Fruit fly (Drosophila melanogaster) whole organism, adult: ENCODE measurements around the gene Hr4.

ENCODE experiments used
- CG11617 ChIP-seq: fragments of 200-800 bp; sonication (Bioruptor generic); optimal IDR thresholded peaks from 2 replicates; lab custom pipeline; 2017; ENCODE audit warnings: mild to moderate bottlenecking, missing biosample characterization, missing genetic modification reagents, missing genetic modification characterization
- CG12768 ChIP-seq: fragments of 200-800 bp; sonication (Bioruptor generic); optimal IDR thresholded peaks from 2 replicates; lab custom pipeline; 2017; ENCODE audit warnings: missing biosample characterization, missing genetic modification characterization, mild to moderate bottlenecking, moderate library complexity, missing genetic modification reagents
- CG14711 ChIP-seq: fragments of 200-800 bp; sonication (Bioruptor generic); optimal IDR thresholded peaks from 2 replicates; lab custom pipeline; 2018; ENCODE audit warnings: missing biosample characterization, mild to moderate bottlenecking, missing genetic modification characterization, moderate library complexity
- CG1620 ChIP-seq: fragments of 200-800 bp; sonication (Bioruptor generic); optimal IDR thresholded peaks from 2 replicates; lab custom pipeline; 2016; ENCODE audit warnings: missing biosample characterization, missing genetic modification characterization
- CG33017 ChIP-seq: fragments of 200-800 bp; sonication (Bioruptor generic); optimal IDR thresholded peaks from 2 replicates; lab custom pipeline; 2018; ENCODE audit warnings: missing biosample characterization, mild to moderate bottlenecking, missing genetic modification characterization, moderate library complexity
- CG5204 ChIP-seq: fragments of 200-800 bp; sonication (Bioruptor generic); optimal IDR thresholded peaks from 2 replicates; lab custom pipeline; 2016; ENCODE audit warnings: missing biosample characterization, missing genetic modification characterization
- CG7045 ChIP-seq: fragments of 200-800 bp; sonication (Bioruptor generic); optimal IDR thresholded peaks from 2 replicates; lab custom pipeline; 2017; ENCODE audit warnings: missing biosample characterization, mild to moderate bottlenecking, missing genetic modification characterization
- CG7101 ChIP-seq: fragments of 200-800 bp; sonication (Bioruptor generic); optimal IDR thresholded peaks from 2 replicates; lab custom pipeline; 2018; ENCODE audit warnings: missing biosample characterization, mild to moderate bottlenecking, missing genetic modification characterization, moderate library complexity
- Clk ChIP-seq: fragments of 200-800 bp; sonication (Bioruptor generic); optimal IDR thresholded peaks from 2 replicates; lab custom pipeline; 2017; ENCODE audit warnings: missing biosample characterization, missing genetic modification characterization
- Crg-1 ChIP-seq: fragments of 200-800 bp; sonication (Bioruptor generic); optimal IDR thresholded peaks from 2 replicates; lab custom pipeline; 2016; ENCODE audit warnings: missing biosample characterization, missing genetic modification characterization
- Hr96 ChIP-seq: fragments of 200-800 bp; sonication (Bioruptor generic); optimal IDR thresholded peaks from 2 replicates; lab custom pipeline; 2016; ENCODE audit warnings: missing biosample characterization, missing genetic modification characterization
- Mnt ChIP-seq: fragments of 200-800 bp; sonication (Bioruptor generic); optimal IDR thresholded peaks from 2 replicates; lab custom pipeline; 2016; ENCODE audit warnings: missing biosample characterization, mild to moderate bottlenecking, missing genetic modification characterization
- bab1 ChIP-seq: fragments of 200-800 bp; sonication (Bioruptor generic); optimal IDR thresholded peaks from 3 replicates; lab custom pipeline; 2019; ENCODE audit warnings: missing biosample characterization, mild to moderate bottlenecking, missing genetic modification characterization, moderate library complexity
- cic ChIP-seq: fragments of 200-800 bp; sonication (Bioruptor generic); optimal IDR thresholded peaks from 2 replicates; lab custom pipeline; 2017; ENCODE audit warnings: missing biosample characterization, mild to moderate bottlenecking, missing genetic modification characterization, moderate library complexity
- cnc ChIP-seq, 2 experiments: fragments of >200 bp; optimal IDR thresholded peaks; 2 replicates each; lab custom pipeline; 2017
- kay ChIP-seq: fragments of 200-800 bp; sonication (Bioruptor generic); peaks from one replicate; lab custom pipeline; 2016; ENCODE audit warnings: missing biosample characterization, missing genetic modification characterization, borderline replicate concordance
- ovo ChIP-seq: fragments of 200-800 bp; sonication (Bioruptor generic); optimal IDR thresholded peaks from 2 replicates; lab custom pipeline; 2016; ENCODE audit warnings: missing biosample characterization, missing genetic modification characterization
- pad ChIP-seq: fragments of 200-800 bp; sonication (Bioruptor generic); optimal IDR thresholded peaks from 3 replicates; lab custom pipeline; 2017; ENCODE audit warnings: missing biosample characterization, missing genetic modification characterization, mild to moderate bottlenecking, moderate library complexity, missing genetic modification reagents
- tj ChIP-seq: fragments of 200-800 bp; sonication (Bioruptor generic); optimal IDR thresholded peaks from 3 replicates; lab custom pipeline; 2017; ENCODE audit warnings: missing biosample characterization, mild to moderate bottlenecking, missing genetic modification characterization, moderate library complexity
- toe ChIP-seq: fragments of 200-800 bp; sonication (Bioruptor generic); optimal IDR thresholded peaks from 2 replicates; lab custom pipeline; 2016; ENCODE audit warnings: missing biosample characterization, missing genetic modification characterization

Hr4 gene

DNA sequence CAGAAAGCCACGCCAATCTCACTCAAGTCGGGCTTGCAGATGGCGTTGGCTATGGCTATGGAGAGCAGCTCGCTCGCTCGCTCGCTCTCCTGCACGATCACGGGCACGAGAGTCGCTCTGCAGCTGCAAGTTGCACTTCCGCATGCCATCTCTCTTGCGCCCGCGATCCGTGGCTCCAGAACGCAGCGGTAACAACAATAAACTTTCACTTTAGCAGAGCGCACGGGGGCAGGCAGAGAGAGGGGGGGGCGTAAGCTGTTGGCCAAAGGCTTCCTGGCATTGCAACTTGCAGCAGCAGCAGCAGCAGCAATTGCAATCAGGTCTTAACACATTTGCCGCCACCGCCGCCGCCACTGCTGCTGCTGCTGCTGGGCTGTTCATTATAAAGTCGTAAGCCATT lies 48.2 kb downstream of the Hr4 start:
- TF ChIP-seq CG12768 (GFP tag; lab: Kevin White, UChicago), result no peak
- no peak for TF ChIP-seq cic
- no peak for TF ChIP-seq ovo
- TF ChIP-seq CG14711 (tag; lab: Kevin White, UChicago), result no peak
- no peak for TF ChIP-seq Mnt (GFP tag; lab: Kevin White, UChicago)

DNA sequence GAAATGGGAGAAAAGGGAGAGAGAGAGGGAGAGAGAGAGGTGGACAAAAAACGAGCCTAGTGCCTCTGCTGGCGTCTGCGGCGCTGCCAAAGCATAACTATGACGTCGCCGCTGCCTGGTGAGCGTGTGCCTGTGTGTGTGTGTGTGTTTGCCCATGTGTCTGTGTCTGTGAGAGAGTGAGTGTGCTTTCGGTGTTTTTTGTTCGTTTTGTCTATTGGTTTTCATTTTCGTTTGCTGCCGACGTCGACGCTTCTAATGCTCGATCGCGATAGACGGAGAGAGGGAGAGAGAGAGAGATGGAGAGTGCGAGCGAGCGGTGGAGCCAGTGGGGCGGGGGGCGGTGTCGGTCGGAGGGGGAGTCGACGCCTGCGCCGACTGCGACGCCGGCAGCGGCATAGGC lies 50.1 kb downstream of the Hr4 start:
- no peak for TF ChIP-seq CG7045 (GFP tag; lab: Kevin White, UChicago)
- TF ChIP-seq CG11617 (GFP tag; lab: Kevin White, UChicago), result no peak
- no peak for TF ChIP-seq kay (GFP tag; lab: Kevin White, UChicago)
- TF ChIP-seq CG5204 (GFP tag; lab: Kevin White, UChicago), result no peak
- TF ChIP-seq bab1 (GFP tag; lab: Kevin White, UChicago), result no peak
- no peak for TF ChIP-seq pad (GFP tag; lab: Kevin White, UChicago)
- TF ChIP-seq CG14711 (tag; lab: Kevin White, UChicago), result no peak
- no peak for TF ChIP-seq CG1620
- TF ChIP-seq toe (GFP tag; lab: Kevin White, UChicago), result no peak
- no peak for TF ChIP-seq cic
- no peak for TF ChIP-seq Hr96 (GFP tag; lab: Kevin White, UChicago)
- TF ChIP-seq cnc (optimal IDR thresholded peaks at IDR 0.05; lab: Kevin White, UChicago), result no peak

DNA sequence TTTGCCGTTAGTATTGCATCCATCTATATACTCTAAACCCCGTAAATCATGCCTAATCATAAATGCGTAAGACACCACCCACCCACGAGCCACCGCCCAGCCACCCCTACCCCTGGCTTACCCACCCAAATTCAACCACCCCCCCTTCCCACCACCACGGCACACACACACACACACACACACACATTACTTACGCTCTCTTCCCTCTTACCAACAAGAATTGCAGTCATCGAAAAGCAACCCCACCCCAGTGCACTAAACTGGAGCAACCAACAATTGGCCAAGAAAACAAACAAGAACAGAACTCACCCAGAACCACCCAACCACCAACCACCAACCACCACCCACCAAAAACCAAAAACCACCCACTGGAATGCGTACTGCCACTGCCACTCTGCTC lies 52.4 kb downstream of the Hr4 start:
- no peak for TF ChIP-seq pad (GFP tag; lab: Kevin White, UChicago)
- no peak for TF ChIP-seq Crg-1
- TF ChIP-seq CG11617 (GFP tag; lab: Kevin White, UChicago), result no peak
- TF ChIP-seq cnc (optimal IDR thresholded peaks at IDR 0.05; lab: Kevin White, UChicago), result no peak
- TF ChIP-seq CG14711 (tag; lab: Kevin White, UChicago), result no peak
- TF ChIP-seq CG7101 (tag; lab: Kevin White, UChicago), result no peak
- no peak for TF ChIP-seq kay (GFP tag; lab: Kevin White, UChicago)
- no peak for TF ChIP-seq CG12768 (GFP tag; lab: Kevin White, UChicago)
- no peak for TF ChIP-seq CG1620
- no peak for TF ChIP-seq ovo
- TF ChIP-seq Hr96 (GFP tag; lab: Kevin White, UChicago), result no peak
- no peak for TF ChIP-seq toe (GFP tag; lab: Kevin White, UChicago)
- no peak for TF ChIP-seq Mnt (GFP tag; lab: Kevin White, UChicago)
- no peak for TF ChIP-seq tj
- no peak for TF ChIP-seq bab1 (GFP tag; lab: Kevin White, UChicago)
- no peak for TF ChIP-seq CG5204 (GFP tag; lab: Kevin White, UChicago)
- no peak for TF ChIP-seq Clk (GFP tag; lab: Kevin White, UChicago)
- no peak for TF ChIP-seq CG33017 (tag; lab: Kevin White, UChicago)
- no peak for TF ChIP-seq CG7045 (GFP tag; lab: Kevin White, UChicago)
- no peak for TF ChIP-seq cic

DNA sequence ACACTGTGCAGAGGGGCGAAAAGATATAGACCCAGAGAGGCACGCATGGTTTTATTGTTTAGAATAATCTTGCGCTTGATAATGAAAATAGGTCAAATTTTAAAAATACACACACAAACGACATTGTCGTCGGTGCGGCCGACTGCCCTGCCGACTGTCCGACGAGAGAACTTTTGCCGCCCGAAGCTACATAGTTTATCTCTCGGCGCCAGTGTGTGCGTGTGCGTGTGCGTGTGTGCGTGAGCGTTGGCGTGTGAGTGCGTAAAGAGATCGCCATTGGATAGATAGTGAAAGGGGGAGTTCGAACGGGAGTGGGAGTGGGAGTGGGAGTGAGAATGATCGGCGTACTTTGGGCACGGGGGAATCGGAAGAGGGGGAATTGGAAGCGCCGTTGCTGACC lies 53.9 kb downstream of the Hr4 start:
- TF ChIP-seq CG33017 (tag; lab: Kevin White, UChicago) (no peak), pad (GFP tag; lab: Kevin White, UChicago) (no peak), Crg-1 (no peak), ovo (no peak), cnc (optimal IDR thresholded peaks at IDR 0.05; lab: Kevin White, UChicago) (no peak), CG7101 (tag; lab: Kevin White, UChicago) (no peak), CG7045 (GFP tag; lab: Kevin White, UChicago) (no peak), kay (GFP tag; lab: Kevin White, UChicago) (no peak)

DNA sequence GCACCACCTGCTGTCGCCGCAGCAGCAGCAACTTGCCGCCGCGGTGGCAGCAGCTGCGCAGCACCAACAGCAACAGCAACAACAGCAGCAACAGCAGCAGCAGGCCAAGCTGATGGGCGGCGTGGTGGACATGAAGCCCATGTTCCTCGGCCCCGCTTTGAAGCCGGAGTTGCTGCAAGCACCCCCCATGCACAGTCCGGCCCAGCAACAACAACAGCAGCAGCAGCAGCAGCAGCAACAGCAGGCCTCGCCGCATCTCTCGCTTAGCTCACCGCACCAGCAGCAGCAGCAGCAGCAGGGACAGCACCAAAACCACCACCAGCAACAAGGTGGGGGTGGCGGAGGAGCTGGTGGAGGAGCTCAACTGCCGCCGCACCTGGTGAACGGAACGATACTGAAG lies 59.3 kb downstream of the Hr4 start:
- no peak for TF ChIP-seq CG11617 (GFP tag; lab: Kevin White, UChicago)
- TF ChIP-seq pad (GFP tag; lab: Kevin White, UChicago), result no peak
- no peak for TF ChIP-seq bab1 (GFP tag; lab: Kevin White, UChicago)
- TF ChIP-seq cnc (optimal IDR thresholded peaks at IDR 0.05; lab: Kevin White, UChicago), result no peak
- no peak for TF ChIP-seq Clk (GFP tag; lab: Kevin White, UChicago)
- TF ChIP-seq CG7101 (tag; lab: Kevin White, UChicago), result no peak
- no peak for TF ChIP-seq toe (GFP tag; lab: Kevin White, UChicago)
- no peak for TF ChIP-seq CG5204 (GFP tag; lab: Kevin White, UChicago)
- TF ChIP-seq tj, result no peak
- no peak for TF ChIP-seq ovo
- no peak for TF ChIP-seq CG12768 (GFP tag; lab: Kevin White, UChicago)
- no peak for TF ChIP-seq kay (GFP tag; lab: Kevin White, UChicago)
- TF ChIP-seq CG33017 (tag; lab: Kevin White, UChicago), result no peak
- TF ChIP-seq CG7045 (GFP tag; lab: Kevin White, UChicago), result no peak
- no peak for TF ChIP-seq Crg-1
- TF ChIP-seq CG14711 (tag; lab: Kevin White, UChicago), result no peak
- TF ChIP-seq CG1620, result no peak
- no peak for TF ChIP-seq Mnt (GFP tag; lab: Kevin White, UChicago)
- TF ChIP-seq cic, result no peak
- no peak for TF ChIP-seq Hr96 (GFP tag; lab: Kevin White, UChicago)

DNA sequence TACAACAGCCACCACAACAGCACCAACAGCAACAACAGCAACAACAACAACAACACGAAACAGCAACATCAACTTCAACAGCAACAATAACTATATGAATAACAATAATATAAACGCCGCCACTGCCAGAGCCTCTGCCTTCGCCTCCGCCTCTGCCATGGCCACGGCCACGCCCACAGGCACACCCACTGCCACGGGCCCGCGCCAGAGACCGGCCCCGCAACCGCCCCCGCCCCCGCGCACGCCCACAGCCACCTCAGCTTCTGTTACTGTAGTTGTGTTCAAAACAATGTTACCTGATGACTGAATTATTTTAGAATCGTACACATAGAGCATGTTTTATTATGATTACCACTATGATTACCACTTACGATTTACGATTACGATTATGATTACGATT lies 62.4 kb downstream of the Hr4 start:
- no peak for TF ChIP-seq Mnt (GFP tag; lab: Kevin White, UChicago)
- no peak for TF ChIP-seq toe (GFP tag; lab: Kevin White, UChicago)
- no peak for TF ChIP-seq cic
- no peak for TF ChIP-seq tj
- TF ChIP-seq CG7101 (tag; lab: Kevin White, UChicago), result no peak

DNA sequence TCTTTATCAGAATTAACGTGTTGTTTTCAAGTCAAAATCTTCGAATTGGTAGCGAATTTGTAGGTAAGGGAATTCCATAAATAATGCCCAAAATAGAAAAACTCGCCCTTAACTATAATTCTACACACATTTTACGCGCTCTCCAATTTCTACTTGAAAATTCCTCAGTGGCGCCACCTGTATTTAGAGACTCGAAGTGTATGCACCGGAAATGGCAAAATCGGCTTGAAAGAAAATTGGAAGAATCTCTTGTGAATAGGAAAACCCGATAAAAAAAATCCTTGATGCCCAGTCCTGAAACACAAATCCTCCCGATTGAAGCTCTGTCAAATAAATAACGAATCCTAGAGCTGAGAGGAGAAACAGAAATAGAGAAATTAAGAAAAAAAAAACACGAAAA lies 64.1 kb downstream of the Hr4 start:
- no peak for TF ChIP-seq CG7045 (GFP tag; lab: Kevin White, UChicago)
- TF ChIP-seq ovo, result no peak
- TF ChIP-seq toe (GFP tag; lab: Kevin White, UChicago), result no peak
- no peak for TF ChIP-seq CG5204 (GFP tag; lab: Kevin White, UChicago)
- no peak for TF ChIP-seq kay (GFP tag; lab: Kevin White, UChicago)
- TF ChIP-seq cic, result no peak
- TF ChIP-seq Crg-1, result no peak
- no peak for TF ChIP-seq CG12768 (GFP tag; lab: Kevin White, UChicago)
- peak; percentile 37 for TF ChIP-seq CG7101 (tag; lab: Kevin White, UChicago)
- peak; percentile 36 for TF ChIP-seq CG1620
- TF ChIP-seq CG33017 (tag; lab: Kevin White, UChicago), result no peak
- TF ChIP-seq Clk (GFP tag; lab: Kevin White, UChicago), result no peak
- peak; percentile 76 for TF ChIP-seq Hr96 (GFP tag; lab: Kevin White, UChicago)
- no peak for TF ChIP-seq CG14711 (tag; lab: Kevin White, UChicago)
- TF ChIP-seq CG11617 (GFP tag; lab: Kevin White, UChicago), result peak; percentile 30
- peak; percentile 15 for TF ChIP-seq pad (GFP tag; lab: Kevin White, UChicago)
- peak; percentile 34 for TF ChIP-seq Mnt (GFP tag; lab: Kevin White, UChicago)
- TF ChIP-seq tj, result no peak
- TF ChIP-seq bab1 (GFP tag; lab: Kevin White, UChicago), result peak; percentile 70
- no peak for TF ChIP-seq cnc (optimal IDR thresholded peaks at IDR 0.05; lab: Kevin White, UChicago)
